Fruit fly (Drosophila melanogaster) whole organism, embryonic: Measurements from ENCODE around the gene CG4374.

Experiments
- Asciz ChIP-seq: fragments of 200-800 bp; sonication (Bioruptor generic); optimal IDR thresholded peaks from 2 replicates; lab custom pipeline; 2017; ENCODE audit warnings: missing biosample characterization, mild to moderate bottlenecking, missing genetic modification characterization, missing genetic modification reagents
- CG10321 ChIP-seq: fragments of 200-800 bp; sonication (Bioruptor generic); IDR thresholded peaks from 2 replicates; pipeline ENCODE4 v1.3.6; 2022; ENCODE audit warnings: missing biosample characterization, missing genetic modification characterization
- CG11398 ChIP-seq: fragments of 200-800 bp; sonication (Bioruptor generic); optimal IDR thresholded peaks from 2 replicates; lab custom pipeline; 2016; ENCODE audit warnings: missing biosample characterization, missing genetic modification characterization
- CG11696 ChIP-seq: fragments of 200-800 bp; sonication (Bioruptor generic); IDR thresholded peaks from 2 replicates; pipeline ENCODE4 v1.3.6; 2022; ENCODE audit warnings: missing biosample characterization, missing genetic modification characterization
- CG11723 ChIP-seq: fragments of 200-800 bp; sonication (Bioruptor generic); optimal IDR thresholded peaks from 2 replicates; lab custom pipeline; 2017; ENCODE audit warnings: missing biosample characterization, mild to moderate bottlenecking, missing genetic modification characterization
- CG12942 ChIP-seq: fragments of 200-800 bp; sonication (Bioruptor generic); optimal IDR thresholded peaks from 3 replicates; lab custom pipeline; 2016; ENCODE audit warnings: missing biosample characterization, missing genetic modification characterization
- CG1647 ChIP-seq: fragments of 200-800 bp; sonication (Bioruptor generic); optimal IDR thresholded peaks from 3 replicates; lab custom pipeline; 2016; ENCODE audit warnings: missing biosample characterization, missing genetic modification characterization
- CG16813 ChIP-seq: fragments of 200-800 bp; sonication (Bioruptor generic); IDR thresholded peaks from 3 replicates; pipeline ENCODE4 v1.3.6; 2022; ENCODE audit warnings: missing biosample characterization, missing genetic modification characterization; ENCODE audit not compliant: partially characterized antibody
- CG17385 ChIP-seq: fragments of 200-800 bp; sonication (Bioruptor generic); optimal IDR thresholded peaks from 3 replicates; lab custom pipeline; 2018; ENCODE audit warnings: missing biosample characterization, mild to moderate bottlenecking, missing genetic modification characterization
- CG1792 ChIP-seq: fragments of 200-800 bp; sonication (Bioruptor generic); optimal IDR thresholded peaks from 2 replicates; lab custom pipeline; 2016; ENCODE audit warnings: missing biosample characterization, missing genetic modification characterization
- CG18599 ChIP-seq: fragments of 200-800 bp; sonication (Bioruptor generic); optimal IDR thresholded peaks from 3 replicates; lab custom pipeline; 2017; ENCODE audit warnings: missing biosample characterization, missing genetic modification characterization, mild to moderate bottlenecking, moderate library complexity, missing genetic modification reagents
- CG2889 ChIP-seq: fragments of 200-800 bp; sonication (Bioruptor generic); IDR thresholded peaks from 3 replicates; pipeline ENCODE4 v1.3.6; 2022; ENCODE audit warnings: missing biosample characterization, missing genetic modification characterization
- CG31365 ChIP-seq: fragments of 200-800 bp; sonication (Bioruptor generic); optimal IDR thresholded peaks from 2 replicates; lab custom pipeline; 2018; ENCODE audit warnings: missing biosample characterization, mild to moderate bottlenecking, missing genetic modification characterization
- CG31388 ChIP-seq: fragments of 200-800 bp; sonication (Bioruptor generic); optimal IDR thresholded peaks from 2 replicates; lab custom pipeline; 2016; ENCODE audit warnings: missing biosample characterization, missing genetic modification characterization
- CG34224 ChIP-seq: fragments of 200-800 bp; sonication (Bioruptor generic); IDR thresholded peaks from 3 replicates; pipeline ENCODE4 v1.3.6; 2022; ENCODE audit warnings: missing biosample characterization, missing genetic modification characterization; ENCODE audit not compliant: partially characterized antibody
- CG6272 ChIP-seq: fragments of 200-800 bp; sonication (Bioruptor generic); IDR thresholded peaks from 2 replicates; pipeline ENCODE4 v1.3.6; 2022; ENCODE audit warnings: missing biosample characterization, missing genetic modification characterization
- CG7357 ChIP-seq: fragments of 200-800 bp; sonication (Bioruptor generic); IDR thresholded peaks from 3 replicates; pipeline ENCODE4 v1.3.6; 2022; ENCODE audit warnings: missing biosample characterization, missing genetic modification characterization
- CG8388 ChIP-seq: fragments of 200-800 bp; sonication (Bioruptor generic); optimal IDR thresholded peaks from 2 replicates; lab custom pipeline; 2019; ENCODE audit warnings: missing biosample characterization, mild to moderate bottlenecking, missing genetic modification characterization, moderate library complexity
- CG8478 ChIP-seq: fragments of >200 bp; optimal IDR thresholded peaks from 2 replicates; lab custom pipeline; 2018
- Camta ChIP-seq: fragments of 200-800 bp; sonication (Bioruptor generic); optimal IDR thresholded peaks from 2 replicates; lab custom pipeline; 2016; ENCODE audit warnings: missing biosample characterization, missing genetic modification characterization
- Dad ChIP-seq: fragments of 200-800 bp; sonication (Bioruptor generic); optimal IDR thresholded peaks from 3 replicates; lab custom pipeline; 2016; ENCODE audit warnings: missing biosample characterization, missing genetic modification characterization
- Dip3 ChIP-seq: fragments of 200-800 bp; sonication (Bioruptor generic); optimal IDR thresholded peaks from 3 replicates; lab custom pipeline; 2016; ENCODE audit warnings: missing biosample characterization, missing genetic modification characterization
- HHEX ChIP-seq: fragments of 200-800 bp; sonication (Bioruptor generic); optimal IDR thresholded peaks from 3 replicates; lab custom pipeline; 2017; ENCODE audit warnings: missing biosample characterization, mild to moderate bottlenecking, missing genetic modification characterization, missing genetic modification reagents
- Lim3 ChIP-seq: fragments of 200-800 bp; sonication (Bioruptor generic); IDR thresholded peaks from 2 replicates; pipeline ENCODE4 v1.3.6; 2022; ENCODE audit warnings: missing biosample characterization, missing genetic modification characterization
- Six4 ChIP-seq: fragments of 200-800 bp; sonication (Bioruptor generic); optimal IDR thresholded peaks from 2 replicates; lab custom pipeline; 2016; ENCODE audit warnings: missing biosample characterization, missing genetic modification characterization
- Ssrp ChIP-seq: fragments of 200-800 bp; sonication (Bioruptor generic); optimal IDR thresholded peaks from 2 replicates; lab custom pipeline; 2018; ENCODE audit warnings: missing biosample characterization, mild to moderate bottlenecking, missing genetic modification characterization, moderate library complexity
- TFAM ChIP-seq: fragments of 200-800 bp; sonication (Bioruptor generic); optimal IDR thresholded peaks from 2 replicates; lab custom pipeline; 2017; ENCODE audit warnings: missing biosample characterization, missing genetic modification characterization, inconsistent platforms
- abd-A ChIP-seq: fragments of 200-800 bp; sonication (Bioruptor generic); optimal IDR thresholded peaks from 3 replicates; lab custom pipeline; 2019; ENCODE audit warnings: missing biosample characterization, mild to moderate bottlenecking, missing genetic modification characterization, moderate library complexity
- al ChIP-seq: fragments of 200-800 bp; sonication (Bioruptor generic); IDR thresholded peaks from 2 replicates; pipeline ENCODE4 v1.3.6; 2022; ENCODE audit warnings: missing biosample characterization, missing genetic modification characterization
- bsh ChIP-seq, 2 experiments: fragments of 200-800 bp; sonication (Bioruptor generic); optimal IDR thresholded peaks; 2 replicates each; lab custom pipeline; 2017 to 2018; ENCODE audit warnings: mild to moderate bottlenecking in 2 of 2, missing biosample characterization in 2 of 2, missing genetic modification characterization in 2 of 2, moderate library complexity in 1 of 2
- ci ChIP-seq: fragments of 200-800 bp; sonication (Bioruptor generic); IDR thresholded peaks from 3 replicates; pipeline ENCODE4 v1.3.6; 2022; ENCODE audit warnings: missing biosample characterization, missing genetic modification characterization
- exex ChIP-seq: fragments of 200-800 bp; sonication (Bioruptor generic); optimal IDR thresholded peaks from 4 replicates; lab custom pipeline; 2018; ENCODE audit warnings: missing biosample characterization, mild to moderate bottlenecking, missing genetic modification characterization, moderate library complexity
- grn ChIP-seq: fragments of 200-800 bp; sonication (Bioruptor generic); optimal IDR thresholded peaks from 3 replicates; lab custom pipeline; 2017; ENCODE audit warnings: missing biosample characterization, missing genetic modification characterization
- gsb-n ChIP-seq: fragments of 200-800 bp; sonication (Bioruptor generic); optimal IDR thresholded peaks from 3 replicates; lab custom pipeline; 2018; ENCODE audit warnings: missing biosample characterization, mild to moderate bottlenecking, missing genetic modification characterization
- jumu ChIP-seq: fragments of 200-800 bp; sonication (Bioruptor generic); optimal IDR thresholded peaks from 3 replicates; lab custom pipeline; 2016; ENCODE audit warnings: missing biosample characterization, missing genetic modification characterization
- ken ChIP-seq: fragments of 200-800 bp; sonication (Bioruptor generic); IDR thresholded peaks from 3 replicates; pipeline ENCODE4 v1.3.6; 2022; ENCODE audit warnings: missing biosample characterization, missing genetic modification characterization
- pb ChIP-seq: fragments of 200-800 bp; sonication (Bioruptor generic); optimal IDR thresholded peaks from 3 replicates; lab custom pipeline; 2016; ENCODE audit warnings: missing biosample characterization, missing genetic modification characterization
- peb ChIP-seq: fragments of 200-800 bp; sonication (Bioruptor generic); IDR thresholded peaks from 2 replicates; pipeline ENCODE4 v1.3.6; 2022; ENCODE audit warnings: missing biosample characterization, missing genetic modification characterization
- pros ChIP-seq: fragments of 200-800 bp; sonication (Bioruptor generic); optimal IDR thresholded peaks from 3 replicates; lab custom pipeline; 2019; ENCODE audit warnings: missing biosample characterization, mild to moderate bottlenecking, missing genetic modification characterization, moderate library complexity
- pzg ChIP-seq: fragments of 200-800 bp; sonication (Bioruptor generic); optimal IDR thresholded peaks from 3 replicates; lab custom pipeline; 2018; ENCODE audit warnings: missing biosample characterization, mild to moderate bottlenecking, missing genetic modification characterization, moderate library complexity
- sr ChIP-seq: fragments of 200-800 bp; sonication (Bioruptor generic); IDR thresholded peaks from 3 replicates; pipeline ENCODE4 v1.3.6; 2022; ENCODE audit warnings: missing biosample characterization, missing genetic modification characterization
- stc ChIP-seq: fragments of 200-800 bp; sonication (Bioruptor generic); IDR thresholded peaks from 2 replicates; pipeline ENCODE4 v1.3.6; 2022; ENCODE audit warnings: missing biosample characterization, missing genetic modification characterization
- sug ChIP-seq: fragments of 200-800 bp; optimal IDR thresholded peaks from 2 replicates; lab custom pipeline; 2019; ENCODE audit warnings: missing biosample characterization, mild to moderate bottlenecking, missing genetic modification characterization, moderate library complexity
- tap ChIP-seq: fragments of 200-800 bp; optimal IDR thresholded peaks from 3 replicates; lab custom pipeline; 2019; ENCODE audit warnings: missing biosample characterization, mild to moderate bottlenecking, missing genetic modification characterization, moderate library complexity
- tin ChIP-seq: fragments of 200-800 bp; sonication (Bioruptor generic); optimal IDR thresholded peaks from 3 replicates; lab custom pipeline; 2016; ENCODE audit warnings: missing biosample characterization, missing genetic modification characterization
- toy ChIP-seq: fragments of 200-800 bp; sonication (Bioruptor generic); IDR thresholded peaks from 2 replicates; pipeline ENCODE4 v1.3.6; 2022; ENCODE audit warnings: missing biosample characterization, missing genetic modification characterization
- trh ChIP-seq: fragments of 200-800 bp; sonication (Bioruptor generic); optimal IDR thresholded peaks from 2 replicates; lab custom pipeline; 2016; ENCODE audit warnings: missing biosample characterization, missing genetic modification characterization
- twi ChIP-seq: fragments of 200-800 bp; optimal IDR thresholded peaks from 2 replicates; lab custom pipeline; 2019; ENCODE audit warnings: missing biosample characterization, mild to moderate bottlenecking, missing genetic modification characterization, moderate library complexity
- unpg ChIP-seq: fragments of 200-800 bp; sonication (Bioruptor generic); optimal IDR thresholded peaks from 3 replicates; lab custom pipeline; 2018; ENCODE audit warnings: missing biosample characterization, mild to moderate bottlenecking, missing genetic modification characterization, moderate library complexity
- vfl ChIP-seq: fragments of 200-800 bp; sonication (Bioruptor generic); optimal IDR thresholded peaks from 2 replicates; lab custom pipeline; 2016; ENCODE audit warnings: missing biosample characterization, missing genetic modification characterization
- wor ChIP-seq: fragments of 200-800 bp; sonication (Bioruptor generic); IDR thresholded peaks from 2 replicates; pipeline ENCODE4 v1.3.6; 2022; ENCODE audit warnings: missing biosample characterization, missing genetic modification characterization

CG4374 gene

DNA sequence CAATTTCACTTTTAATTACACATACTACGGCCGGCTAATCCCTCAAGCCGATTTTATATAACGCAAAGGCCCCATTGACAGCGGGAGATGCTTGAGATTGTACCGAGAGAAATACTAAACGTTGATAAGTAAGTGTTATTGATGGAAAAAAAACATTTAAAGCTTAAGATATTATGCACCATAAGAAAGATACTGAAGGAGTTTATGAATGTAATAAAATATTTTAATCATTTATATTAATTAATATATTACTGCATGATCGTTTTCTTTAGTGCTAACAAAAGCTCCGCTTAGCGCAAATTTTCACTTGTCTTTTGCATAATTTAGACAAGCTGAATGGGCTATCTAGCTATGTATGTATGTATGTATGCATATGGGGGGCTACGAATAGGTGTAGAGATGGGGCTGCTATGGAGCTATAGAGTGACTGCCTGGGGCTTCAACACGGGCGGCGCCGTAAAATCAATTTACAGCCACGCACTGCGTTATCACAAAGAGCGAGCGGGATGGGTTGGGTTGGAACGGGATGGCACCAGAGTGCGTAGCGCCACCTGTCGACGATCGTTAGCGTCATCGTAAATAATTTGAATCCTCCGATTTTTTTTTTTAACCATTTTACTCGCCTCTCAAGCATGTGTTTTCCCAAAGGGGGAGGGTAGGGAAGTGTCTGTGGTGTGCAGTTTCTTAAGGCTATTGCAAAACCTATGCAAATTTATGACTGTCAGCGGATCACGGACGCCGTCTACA, 75.4 kb downstream of the CG4374 start (continued):
- TF ChIP-seq Dad (GFP tag; lab: Kevin White, UChicago) = no peak
- no peak for TF ChIP-seq twi (tag; lab: Kevin White, UChicago)
- TF ChIP-seq bsh (GFP tag; optimal IDR thresholded peaks at IDR 0.05; lab: Kevin White, UChicago) = peak in 1 of 2 experiments; percentile 64
- TF ChIP-seq CG34224 (GFP tag; lab: Robert Waterston, UW) = no peak
- TF ChIP-seq CG17385 (GFP tag; lab: Kevin White, UChicago) = peak; percentile 34
- no peak for TF ChIP-seq TFAM (GFP tag; lab: Kevin White, UChicago)
- TF ChIP-seq exex (tag; lab: Kevin White, UChicago) = no peak
- no peak for TF ChIP-seq CG6272
- TF ChIP-seq vfl (GFP tag; lab: Kevin White, UChicago) = no peak
- TF ChIP-seq pros (GFP tag; lab: Kevin White, UChicago) = no peak
- TF ChIP-seq CG8478 (lab: Kevin White, UChicago) = no peak
- TF ChIP-seq tap (tag; lab: Kevin White, UChicago) = no peak
- TF ChIP-seq stc (GFP tag; lab: Robert Waterston, UW) = no peak
- TF ChIP-seq Dip3 (GFP tag; lab: Kevin White, UChicago) = no peak
- no peak for TF ChIP-seq trh (GFP tag; lab: Kevin White, UChicago)
- no peak for TF ChIP-seq CG2889 (GFP tag; lab: Robert Waterston, UW)
- no peak for TF ChIP-seq Ssrp (tag; lab: Kevin White, UChicago)
- TF ChIP-seq Six4 = no peak
- peak; percentile 75 for TF ChIP-seq ci
- no peak for TF ChIP-seq sr
- peak; percentile 20; the same call in 1 of the 3 replicates for TF ChIP-seq ken (GFP tag; lab: Robert Waterston, UW)
- no peak for TF ChIP-seq CG12942 (GFP tag; lab: Kevin White, UChicago)
- TF ChIP-seq CG8388 (GFP tag; lab: Kevin White, UChicago) = peak; percentile 33
- no peak for TF ChIP-seq CG7357 (GFP tag; lab: Robert Waterston, UW)
- TF ChIP-seq toy (GFP tag; lab: Robert Waterston, UW) = no peak
- no peak; the same call in 1 of the 2 replicates for TF ChIP-seq CG10321 (GFP tag; lab: Robert Waterston, UW)
- TF ChIP-seq CG31388 (GFP tag; lab: Kevin White, UChicago) = no peak
- TF ChIP-seq Camta = no peak
- no peak for TF ChIP-seq peb (GFP tag; lab: Robert Waterston, UW)
- no peak for TF ChIP-seq CG16813 (GFP tag; lab: Robert Waterston, UW)
- no peak for TF ChIP-seq pb (GFP tag; lab: Kevin White, UChicago)
- TF ChIP-seq CG11696 (GFP tag; lab: Robert Waterston, UW) = no peak
- TF ChIP-seq wor (GFP tag; lab: Robert Waterston, UW) = peak; percentile 51
- TF ChIP-seq HHEX (GFP tag; lab: Kevin White, UChicago) = no peak
- no peak for TF ChIP-seq CG11398 (GFP tag; lab: Kevin White, UChicago)
- no peak for TF ChIP-seq CG11723 (GFP tag; lab: Kevin White, UChicago)
- TF ChIP-seq sug = no peak
- no peak for TF ChIP-seq grn (GFP tag; lab: Kevin White, UChicago)
- no peak for TF ChIP-seq jumu
- TF ChIP-seq gsb-n (tag; lab: Kevin White, UChicago) = peak; percentile 31
- TF ChIP-seq CG31365 = no peak
- no peak for TF ChIP-seq pzg (GFP tag; lab: Kevin White, UChicago)
- TF ChIP-seq unpg = no peak
- no peak for TF ChIP-seq CG1647 (GFP tag; lab: Kevin White, UChicago)
- TF ChIP-seq Asciz (GFP tag; lab: Kevin White, UChicago) = peak; percentile 11
- no peak for TF ChIP-seq abd-A (tag; lab: Kevin White, UChicago)
- no peak for TF ChIP-seq Lim3 (GFP tag; lab: Robert Waterston, UW)
- TF ChIP-seq CG18599 (GFP tag; lab: Kevin White, UChicago) = no peak
- TF ChIP-seq tin = no peak
- TF ChIP-seq CG1792 (GFP tag; lab: Kevin White, UChicago) = no peak
- no peak for TF ChIP-seq al (GFP tag; lab: Robert Waterston, UW)
